Fruit fly (Drosophila melanogaster): ENCODE data around the gene CG12655.
"Not testable (repeated sequence)": the region's sequence is repeated elsewhere in the genome, so short reads cannot be mapped to it uniquely, and the experiment has no call there.

Gene CG12655

dm6 chrX:19959353-19959969 lies at the start of gene CG12655:
Gene CG12655, minus strand, starts transcription at chrX:19959403.
- TF ChIP-seq h (optimal IDR thresholded peaks at IDR 0.05) (no peak), Sin3A (optimal IDR thresholded peaks at IDR 0.05) (no peak), insv (optimal IDR thresholded peaks at IDR 0.05) (no peak)

- no peak for TF ChIP-seq psq (optimal IDR thresholded peaks at IDR 0.05)
- no peak for TF ChIP-seq ttk (optimal IDR thresholded peaks at IDR 0.05)
- no peak for TF ChIP-seq Sin3A (optimal IDR thresholded peaks at IDR 0.05)
- no peak for TF ChIP-seq insv (optimal IDR thresholded peaks at IDR 0.05)
- TF ChIP-seq Myc (optimal IDR thresholded peaks at IDR 0.05): no peak
Observed at dm6 chrX:20001996-20002395, 42.8 kb upstream of the CG12655 start, which contains the start of gene lky. Gene lky, minus strand, starts transcription at chrX:20002096.

- TF ChIP-seq insv (optimal IDR thresholded peaks at IDR 0.05) (no peak), h (optimal IDR thresholded peaks at IDR 0.05) (no peak), ttk (optimal IDR thresholded peaks at IDR 0.05) (no peak), Sin3A (optimal IDR thresholded peaks at IDR 0.05) (no peak)
Observed at dm6 chrX:19964215-19964614, 5.0 kb upstream of the CG12655 start.

- TF ChIP-seq insv (optimal IDR thresholded peaks at IDR 0.05) (no peak), psq (optimal IDR thresholded peaks at IDR 0.05) (no peak)
Observed at dm6 chrX:19960881-19961347, 1.7 kb upstream of the CG12655 start, which contains the start of gene Nep3. Gene Nep3, plus strand, starts transcription at chrX:19961297.

dm6 chrX:19958242-19958641 lies 961 bp downstream of the CG12655 start, which contains the start of gene CG43784:
Gene CG43784, minus strand, starts transcription at chrX:19958342.
- not testable (repeated sequence) for TF ChIP-seq Myc, h, ttk (optimal IDR thresholded peaks at IDR 0.05)

dm6 chrX:19953508-19953907 lies 5.7 kb downstream of the CG12655 start, which contains the start of gene CG45494:
Gene CG45494, minus strand, starts transcription at chrX:19953608.
- not testable (repeated sequence) for TF ChIP-seq insv, psq, ttk (optimal IDR thresholded peaks at IDR 0.05)

- TF ChIP-seq Myc, h, ttk (optimal IDR thresholded peaks at IDR 0.05): not testable (repeated sequence)
Observed at dm6 chrX:19948773-19949172, 10.4 kb downstream of the CG12655 start, which contains the start of gene CG45493. Gene CG45493, minus strand, starts transcription at chrX:19948873.

- TF ChIP-seq ttk, h, Myc (optimal IDR thresholded peaks at IDR 0.05): not testable (repeated sequence)
Observed at dm6 chrX:19944047-19944446, 15.2 kb downstream of the CG12655 start, which contains the start of gene CG45492. Gene CG45492, minus strand, starts transcription at chrX:19944147.

DNA sequence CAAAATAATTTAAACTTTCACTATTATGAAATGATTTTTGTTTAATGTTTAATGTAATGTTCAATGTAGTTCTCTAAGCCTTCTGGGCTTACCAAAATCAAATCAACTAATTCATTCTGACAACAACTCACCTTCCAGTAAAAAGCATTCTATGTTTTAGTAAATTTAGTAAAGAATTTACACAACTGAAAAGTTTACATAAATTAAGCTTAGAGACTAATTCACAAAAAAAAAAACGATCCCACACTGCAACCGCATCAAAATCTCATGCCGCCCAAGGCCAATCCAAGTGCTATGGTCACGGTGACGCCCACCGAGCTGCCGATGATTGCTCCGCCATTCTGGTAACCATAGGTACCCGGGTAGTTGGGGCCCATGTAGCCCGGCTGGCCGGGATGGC lies 20.3 kb downstream of the CG12655 start, which contains the start of gene CG45491:
Gene CG45491 (minus strand): TSS at position 101 of the 400 bp plus-strand sequence.
- TF ChIP-seq psq, h, insv (optimal IDR thresholded peaks at IDR 0.05): not testable (repeated sequence)

DNA sequence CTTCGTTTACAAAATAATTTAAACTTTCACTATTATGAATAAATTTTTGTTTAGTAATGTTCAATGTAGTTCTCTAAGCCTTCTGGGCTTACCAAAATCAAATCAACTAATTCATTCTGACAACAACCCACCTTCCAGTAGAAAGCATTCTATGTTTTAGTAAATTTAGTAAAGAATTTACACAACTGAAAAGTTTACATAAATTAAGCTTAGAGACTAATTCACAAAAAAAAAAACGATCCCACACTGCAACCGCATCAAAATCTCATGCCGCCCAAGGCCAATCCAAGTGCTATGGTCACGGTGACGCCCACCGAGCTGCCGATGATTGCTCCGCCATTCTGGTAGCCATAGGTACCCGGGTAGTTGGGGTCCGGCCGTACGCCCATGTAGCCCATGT lies 25.0 kb downstream of the CG12655 start, which contains the start of gene CG45490:
Gene CG45490 (minus strand): TSS at position 101 of the 400 bp plus-strand sequence.
- not testable (repeated sequence) for TF ChIP-seq Myc, h, ttk (optimal IDR thresholded peaks at IDR 0.05)

DNA sequence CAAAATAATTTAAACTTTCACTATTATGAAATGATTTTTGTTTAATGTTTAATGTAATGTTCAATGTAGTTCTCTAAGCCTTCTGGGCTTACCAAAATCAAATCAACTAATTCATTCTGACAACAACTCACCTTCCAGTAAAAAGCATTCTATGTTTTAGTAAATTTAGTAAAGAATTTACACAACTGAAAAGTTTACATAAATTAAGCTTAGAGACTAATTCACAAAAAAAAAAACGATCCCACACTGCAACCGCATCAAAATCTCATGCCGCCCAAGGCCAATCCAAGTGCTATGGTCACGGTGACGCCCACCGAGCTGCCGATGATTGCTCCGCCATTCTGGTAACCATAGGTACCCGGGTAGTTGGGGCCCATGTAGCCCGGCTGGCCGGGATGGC lies 30.1 kb downstream of the CG12655 start, which contains the start of gene CG45489:
Gene CG45489 (minus strand): TSS at position 101 of the 400 bp plus-strand sequence.
- TF ChIP-seq ttk, psq, insv (optimal IDR thresholded peaks at IDR 0.05): not testable (repeated sequence)

DNA sequence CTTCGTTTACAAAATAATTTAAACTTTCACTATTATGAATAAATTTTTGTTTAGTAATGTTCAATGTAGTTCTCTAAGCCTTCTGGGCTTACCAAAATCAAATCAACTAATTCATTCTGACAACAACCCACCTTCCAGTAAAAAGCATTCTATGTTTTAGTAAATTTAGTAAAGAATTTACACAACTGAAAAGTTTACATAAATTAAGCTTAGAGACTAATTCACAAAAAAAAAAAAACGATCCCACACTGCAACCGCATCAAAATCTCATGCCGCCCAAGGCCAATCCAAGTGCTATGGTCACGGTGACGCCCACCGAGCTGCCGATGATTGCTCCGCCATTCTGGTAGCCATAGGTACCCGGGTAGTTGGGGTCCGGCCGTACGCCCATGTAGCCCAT lies 38.9 kb downstream of the CG12655 start, which contains the start of gene CG45488:
Gene CG45488 (minus strand): TSS at position 101 of the 400 bp plus-strand sequence.
- not testable (repeated sequence) for TF ChIP-seq insv, psq, Sin3A (optimal IDR thresholded peaks at IDR 0.05)

- TF ChIP-seq insv, ttk, Myc (optimal IDR thresholded peaks at IDR 0.05): not testable (repeated sequence)
Observed at dm6 chrX:19915181-19915580, 44.0 kb downstream of the CG12655 start, which contains the start of gene CG45487. Gene CG45487, minus strand, starts transcription at chrX:19915281.
